Worm (Caenorhabditis elegans) whole organism, L3 larva: ENCODE measurements around the gene F35H12.5.

Source experiments
- R02D3.7 ChIP-seq: fragments of 150-350 bp; optimal IDR thresholded peaks from 2 replicates; lab custom pipeline; 2014; ENCODE audit warnings: missing biosample characterization, missing genetic modification characterization
- ZK546.5 ChIP-seq: sonication (generic microtip); optimal IDR thresholded peaks from 2 replicates; lab custom pipeline; 2017; ENCODE audit warnings: missing biosample characterization, missing genetic modification characterization
- aly-2 ChIP-seq: fragments of 150-350 bp; optimal IDR thresholded peaks from 2 replicates; lab custom pipeline; 2014; ENCODE audit warnings: missing biosample characterization, missing genetic modification characterization
- ama-1 ChIP-seq: fragments of 150-350 bp; optimal IDR thresholded peaks from 2 replicates; lab custom pipeline; 2018
- ceh-28 ChIP-seq: fragments of 150-350 bp; optimal IDR thresholded peaks from 2 replicates; lab custom pipeline; 2014; ENCODE audit warnings: missing biosample characterization, missing genetic modification reagents, missing genetic modification characterization
- ceh-82 ChIP-seq: fragments of 150-350 bp; optimal IDR thresholded peaks from 2 replicates; lab custom pipeline; 2014; ENCODE audit warnings: missing biosample characterization, missing genetic modification characterization
- ceh-9 ChIP-seq: sonication (generic microtip); optimal IDR thresholded peaks from 2 replicates; lab custom pipeline; 2018; ENCODE audit warnings: missing biosample characterization, missing genetic modification characterization
- daf-12 ChIP-seq: fragments of 150-350 bp; optimal IDR thresholded peaks from 2 replicates; lab custom pipeline; 2014; ENCODE audit warnings: missing biosample characterization, missing genetic modification reagents, missing genetic modification characterization
- egl-27 ChIP-seq: sonication (generic microtip); optimal IDR thresholded peaks from 4 replicates; lab custom pipeline; 2017; ENCODE audit warnings: missing biosample characterization, missing genetic modification reagents, missing genetic modification characterization
- elt-1 ChIP-seq: fragments of 150-350 bp; optimal IDR thresholded peaks from 2 replicates; lab custom pipeline; 2014; ENCODE audit warnings: missing biosample characterization, missing genetic modification characterization
- elt-2 ChIP-seq: sonication (generic microtip); optimal IDR thresholded peaks from 2 replicates; lab custom pipeline; 2016; ENCODE audit warnings: missing genetic modification reagents, mild to moderate bottlenecking, missing genetic modification characterization, missing compliant biosample characterization
- elt-3 ChIP-seq, 3 experiments: fragments of 150-350 bp in 1 of 3; sonication (generic microtip) in 2 of 3; optimal IDR thresholded peaks; 2 replicates in 2 of 3; 4 replicates in 1 of 3; lab custom pipeline; 2014 to 2017; ENCODE audit warnings: missing biosample characterization in 3 of 3, missing genetic modification characterization in 3 of 3
- eor-1 ChIP-seq, 2 experiments: fragments of 150-350 bp; optimal IDR thresholded peaks; 2 replicates each; lab custom pipeline; 2014 to 2018; ENCODE audit warnings: missing biosample characterization in 2 of 2, missing genetic modification characterization in 2 of 2
- fkh-10 ChIP-seq: sonication (generic microtip); optimal IDR thresholded peaks from 2 replicates; lab custom pipeline; 2017; ENCODE audit warnings: missing biosample characterization, missing genetic modification reagents, missing genetic modification characterization
- fkh-2 ChIP-seq: fragments of 150-350 bp; optimal IDR thresholded peaks from 2 replicates; lab custom pipeline; 2014; ENCODE audit warnings: missing biosample characterization, missing genetic modification reagents, missing genetic modification characterization
- fos-1 ChIP-seq: fragments of 150-350 bp; optimal IDR thresholded peaks from 2 replicates; lab custom pipeline; 2014; ENCODE audit warnings: missing biosample characterization, missing genetic modification characterization
- hmg-11 ChIP-seq: sonication (generic microtip); optimal IDR thresholded peaks from 2 replicates; lab custom pipeline; 2016; ENCODE audit warnings: missing genetic modification characterization, missing compliant biosample characterization
- jun-1 ChIP-seq: fragments of 150-350 bp; optimal IDR thresholded peaks from 2 replicates; lab custom pipeline; 2014; ENCODE audit warnings: missing biosample characterization, missing genetic modification reagents, missing genetic modification characterization
- lin-15B ChIP-seq: fragments of 150-350 bp; optimal IDR thresholded peaks from 2 replicates; lab custom pipeline; 2014; ENCODE audit warnings: missing biosample characterization, missing genetic modification characterization
- lin-39 ChIP-seq: fragments of 150-350 bp; optimal IDR thresholded peaks from 2 replicates; lab custom pipeline; 2018; ENCODE audit warnings: missing biosample characterization, missing genetic modification reagents, missing genetic modification characterization
- lsy-12 ChIP-seq: sonication (generic microtip); optimal IDR thresholded peaks from 2 replicates; lab custom pipeline; 2016; ENCODE audit warnings: mild to moderate bottlenecking, missing genetic modification characterization, missing compliant biosample characterization
- mdl-1 ChIP-seq: fragments of 150-350 bp; optimal IDR thresholded peaks from 2 replicates; lab custom pipeline; 2014; ENCODE audit warnings: missing biosample characterization, missing genetic modification characterization
- mml-1 ChIP-seq: fragments of 150-350 bp; sonication (generic microtip); optimal IDR thresholded peaks from 3 replicates; lab custom pipeline; 2014; ENCODE audit warnings: missing biosample characterization, missing genetic modification characterization
- nfya-1 ChIP-seq: sonication (generic microtip); optimal IDR thresholded peaks from 2 replicates; lab custom pipeline; 2017; ENCODE audit warnings: missing genetic modification characterization, mild to moderate bottlenecking, missing compliant biosample characterization, antibody characterized with exemption, moderate library complexity; ENCODE audit not compliant: insufficient read depth
- nhr-11 ChIP-seq: fragments of 150-350 bp; optimal IDR thresholded peaks from 2 replicates; lab custom pipeline; 2014; ENCODE audit warnings: missing biosample characterization, missing genetic modification characterization
- nhr-12 ChIP-seq: fragments of 150-350 bp; optimal IDR thresholded peaks from 2 replicates; lab custom pipeline; 2014; ENCODE audit warnings: missing biosample characterization, missing genetic modification characterization
- nhr-23 ChIP-seq: fragments of 150-350 bp; optimal IDR thresholded peaks from 2 replicates; lab custom pipeline; 2014; ENCODE audit warnings: missing biosample characterization, missing genetic modification reagents, missing genetic modification characterization
- nhr-237 ChIP-seq: fragments of 150-350 bp; optimal IDR thresholded peaks from 2 replicates; lab custom pipeline; 2014; ENCODE audit warnings: missing biosample characterization, missing genetic modification characterization
- nhr-25 ChIP-seq: sonication (generic microtip); optimal IDR thresholded peaks from 2 replicates; lab custom pipeline; 2017; ENCODE audit warnings: missing biosample characterization, missing genetic modification characterization
- nhr-28 ChIP-seq: fragments of 150-350 bp; optimal IDR thresholded peaks from 2 replicates; lab custom pipeline; 2014; ENCODE audit warnings: missing biosample characterization, missing genetic modification characterization
- nhr-43 ChIP-seq: sonication (generic microtip); optimal IDR thresholded peaks from 2 replicates; lab custom pipeline; 2016; ENCODE audit warnings: mild to moderate bottlenecking, missing genetic modification characterization, missing compliant biosample characterization; ENCODE audit not compliant: poor library complexity, severe bottlenecking
- nhr-67 ChIP-seq: fragments of 150-350 bp; optimal IDR thresholded peaks from 2 replicates; lab custom pipeline; 2014; ENCODE audit warnings: missing biosample characterization, missing genetic modification characterization
- nhr-76 ChIP-seq: fragments of 150-350 bp; sonication (generic microtip); optimal IDR thresholded peaks from 5 replicates; lab custom pipeline; 2014; ENCODE audit warnings: missing biosample characterization, missing genetic modification characterization
- nhr-77 ChIP-seq: fragments of 150-350 bp; optimal IDR thresholded peaks from 2 replicates; lab custom pipeline; 2014; ENCODE audit warnings: missing biosample characterization, missing genetic modification characterization
- pha-4 ChIP-seq: fragments of 150-350 bp; optimal IDR thresholded peaks from 2 replicates; lab custom pipeline; 2014; ENCODE audit warnings: missing biosample characterization, missing genetic modification reagents, missing genetic modification characterization
- pqm-1 ChIP-seq: fragments of 150-350 bp; optimal IDR thresholded peaks from 2 replicates; lab custom pipeline; 2017; ENCODE audit warnings: missing biosample characterization, missing genetic modification characterization, inconsistent platforms
- sea-2 ChIP-seq: fragments of 150-350 bp; sonication (generic microtip); optimal IDR thresholded peaks from 4 replicates; lab custom pipeline; 2014; ENCODE audit warnings: missing biosample characterization, missing genetic modification reagents, missing genetic modification characterization
- snpc-4 ChIP-seq: fragments of 150-350 bp; optimal IDR thresholded peaks from 2 replicates; lab custom pipeline; 2014; ENCODE audit warnings: missing biosample characterization, missing genetic modification characterization
- tbx-2 ChIP-seq: sonication (generic microtip); optimal IDR thresholded peaks from 2 replicates; lab custom pipeline; 2016; ENCODE audit warnings: mild to moderate bottlenecking, missing genetic modification characterization, missing compliant biosample characterization
- unc-39 ChIP-seq: sonication (generic microtip); optimal IDR thresholded peaks from 4 replicates; lab custom pipeline; 2017; ENCODE audit warnings: missing biosample characterization, missing genetic modification characterization
- unc-62 ChIP-seq: fragments of 150-350 bp; sonication (generic microtip); optimal IDR thresholded peaks from 4 replicates; lab custom pipeline; 2014; ENCODE audit warnings: missing biosample characterization, missing genetic modification reagents, missing genetic modification characterization
- zag-1 ChIP-seq: fragments of 150-350 bp; optimal IDR thresholded peaks from 2 replicates; lab custom pipeline; 2014; ENCODE audit warnings: missing biosample characterization, missing genetic modification characterization
- ztf-11 ChIP-seq: fragments of 150-350 bp; optimal IDR thresholded peaks from 2 replicates; lab custom pipeline; 2014; ENCODE audit warnings: missing biosample characterization, missing genetic modification characterization
- ztf-4 ChIP-seq: fragments of 150-350 bp; optimal IDR thresholded peaks from 2 replicates; lab custom pipeline; 2014; ENCODE audit warnings: missing biosample characterization, missing genetic modification characterization

F35H12.5 gene

DNA sequence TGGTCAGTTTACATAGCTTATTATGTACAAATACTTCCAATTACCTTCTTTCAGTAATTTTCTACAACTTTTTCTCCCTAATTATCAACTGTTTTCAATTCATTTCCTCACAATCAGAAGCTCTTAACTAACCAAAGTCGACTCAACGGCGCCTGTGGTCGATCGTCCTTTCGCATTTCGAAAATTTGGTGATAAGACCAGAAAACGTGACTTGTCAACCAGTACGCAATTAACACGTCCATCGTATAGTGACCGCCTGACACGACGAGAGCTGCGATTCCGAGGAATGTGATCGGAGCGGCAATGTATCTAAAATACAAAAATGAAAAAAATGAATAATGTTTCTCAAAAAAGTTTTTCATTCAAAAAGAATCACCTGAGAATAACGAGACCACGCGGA, 27.5 kb downstream of the F35H12.5 start (continued):
- TF ChIP-seq nhr-43 (tag; lab: Kevin White, UChicago) (no peak), ztf-4 (no peak)

DNA sequence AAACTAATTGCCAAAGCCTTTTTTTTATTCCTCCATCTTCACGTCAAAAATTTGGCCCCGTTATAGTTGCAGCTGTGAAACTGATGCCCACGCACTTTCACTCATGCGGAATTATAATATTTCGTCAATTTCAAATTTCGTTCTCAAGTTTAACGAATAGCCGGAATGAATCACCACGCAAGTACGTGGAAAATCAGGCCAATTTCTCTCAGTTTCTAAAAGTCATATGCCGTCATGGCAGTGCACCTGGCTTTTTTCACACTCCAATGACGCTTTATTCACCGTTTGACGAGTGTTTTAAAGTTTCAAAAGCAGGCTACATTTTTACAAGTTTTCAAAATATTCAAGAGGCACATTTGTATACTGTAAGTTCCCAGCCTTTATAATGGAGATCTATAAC, 29.7 kb downstream of the F35H12.5 start:
- TF ChIP-seq mdl-1 (tag; lab: Kevin White, UChicago), result no peak
- TF ChIP-seq nhr-43 (tag; lab: Kevin White, UChicago), result no peak
- TF ChIP-seq zag-1 (tag; lab: Kevin White, UChicago), result no peak
- no peak for TF ChIP-seq sea-2 (GFP tag; lab: Kevin White, UChicago)

ce11 chrX:948783-949182, 30.6 kb downstream of the F35H12.5 start, which contains the start of gene sms-2:
TSS of gene sms-2 (minus strand) at chrX:948883.
- TF ChIP-seq nhr-237 (no peak), ZK546.5 (tag; lab: Kevin White, UChicago) (no peak), nhr-23 (tag; lab: Kevin White, UChicago) (no peak), tbx-2 (tag; lab: Kevin White, UChicago) (no peak), pqm-1 (tag; lab: Kevin White, UChicago) (no peak), mdl-1 (tag; lab: Kevin White, UChicago) (no peak), nhr-25 (tag; lab: Kevin White, UChicago) (no peak), zag-1 (tag; lab: Kevin White, UChicago) (no peak), nhr-43 (tag; lab: Kevin White, UChicago) (no peak), fkh-10 (GFP tag; lab: Kevin White, UChicago) (no peak), eor-1 (tag; optimal IDR thresholded peaks at IDR 0.05; lab: Kevin White, UChicago) (no peak), egl-27 (tag; lab: Kevin White, UChicago) (no peak), elt-2 (tag; lab: Kevin White, UChicago) (no peak), unc-39 (no peak), lin-15B (tag; lab: Kevin White, UChicago) (no peak), pha-4 (tag; lab: Kevin White, UChicago) (no peak)

- peak; percentile 77 for TF ChIP-seq lin-15B (tag; lab: Kevin White, UChicago)
- TF ChIP-seq ceh-82 (tag; lab: Kevin White, UChicago), result peak; percentile 90
- TF ChIP-seq hmg-11 (tag; lab: Kevin White, UChicago), result peak; percentile 100
- peak; percentile 97 for TF ChIP-seq lin-39 (tag; lab: Kevin White, UChicago)
- peak; percentile 39 for TF ChIP-seq ztf-11 (tag; lab: Kevin White, UChicago)
- no peak for TF ChIP-seq eor-1 (tag; optimal IDR thresholded peaks at IDR 0.05; lab: Kevin White, UChicago)
- TF ChIP-seq ztf-4, result peak; percentile 7
- peak; percentile 81 for TF ChIP-seq nhr-25 (tag; lab: Kevin White, UChicago)
- TF ChIP-seq nhr-76 (tag; lab: Kevin White, UChicago), result no peak
- peak; percentile 80 for TF ChIP-seq R02D3.7 (tag; lab: Kevin White, UChicago)
- no peak for TF ChIP-seq aly-2 (tag; lab: Kevin White, UChicago)
- TF ChIP-seq nhr-11 (tag; lab: Kevin White, UChicago), result peak; percentile 77
- TF ChIP-seq nhr-28, result no peak
- TF ChIP-seq egl-27 (tag; lab: Kevin White, UChicago), result peak; percentile 76
- TF ChIP-seq nhr-23 (tag; lab: Kevin White, UChicago), result peak; percentile 92
- no peak for TF ChIP-seq nhr-12 (tag; lab: Kevin White, UChicago)
- TF ChIP-seq nhr-43 (tag; lab: Kevin White, UChicago), result peak; percentile 78
- TF ChIP-seq sea-2 (GFP tag; lab: Kevin White, UChicago), result peak; percentile 71
- peak; percentile 85 for TF ChIP-seq snpc-4 (tag; lab: Kevin White, UChicago)
- TF ChIP-seq tbx-2 (tag; lab: Kevin White, UChicago), result peak; percentile 84
- TF ChIP-seq mml-1 (tag; lab: Kevin White, UChicago), result no peak
- peak; percentile 84 for TF ChIP-seq jun-1
- TF ChIP-seq ceh-28, result peak; percentile 83
- TF ChIP-seq ama-1 (lab: Kevin White, UChicago), result no peak
- peak; percentile 54 for TF ChIP-seq elt-1
- peak; percentile 8 for TF ChIP-seq unc-39
- TF ChIP-seq mdl-1 (tag; lab: Kevin White, UChicago), result peak; percentile 60
- peak; percentile 47 for TF ChIP-seq daf-12
- TF ChIP-seq fos-1 (tag; lab: Kevin White, UChicago), result peak; percentile 10
- peak; percentile 43 for TF ChIP-seq elt-2 (tag; lab: Kevin White, UChicago)
- no peak for TF ChIP-seq ZK546.5 (tag; lab: Kevin White, UChicago)
- TF ChIP-seq unc-62 (GFP tag; lab: Kevin White, UChicago), result peak; percentile 82
- no peak for TF ChIP-seq pqm-1 (tag; lab: Kevin White, UChicago)
- peak; percentile 79 for TF ChIP-seq zag-1 (tag; lab: Kevin White, UChicago)
- no peak for TF ChIP-seq nhr-77 (tag; lab: Kevin White, UChicago)
- TF ChIP-seq lsy-12 (tag; lab: Kevin White, UChicago), result peak; percentile 82
- TF ChIP-seq ceh-9 (tag; lab: Kevin White, UChicago), result no peak
- TF ChIP-seq elt-3 (tag; optimal IDR thresholded peaks at IDR 0.05; lab: Kevin White, UChicago), result no peak
- peak; percentile 93 for TF ChIP-seq fkh-10 (GFP tag; lab: Kevin White, UChicago)
- TF ChIP-seq fkh-2 (tag; lab: Kevin White, UChicago), result peak; percentile 70
- TF ChIP-seq nfya-1 (tag; lab: Kevin White, UChicago), result peak; percentile 91
- peak; percentile 81 for TF ChIP-seq pha-4 (tag; lab: Kevin White, UChicago)
- no peak for TF ChIP-seq nhr-67 (tag; lab: Kevin White, UChicago)
These were observed 31.3 kb downstream of the F35H12.5 start for ce11 chrX:949466-949865.
